Fruit fly (Drosophila melanogaster) whole organism, prepupa: Measurements from ENCODE around the gene Ts.

Experiments used
- CG6808 ChIP-seq: fragments of 200-800 bp; sonication (Bioruptor generic); optimal IDR thresholded peaks from 3 replicates; lab custom pipeline; 2017; ENCODE audit warnings: missing biosample characterization, missing genetic modification characterization, mild to moderate bottlenecking, moderate library complexity, missing genetic modification reagents
- CG8319 ChIP-seq: fragments of 200-800 bp; sonication (Bioruptor generic); optimal IDR thresholded peaks from 3 replicates; lab custom pipeline; 2016; ENCODE audit warnings: missing biosample characterization, missing genetic modification characterization
- Ets96B ChIP-seq: fragments of 200-800 bp; optimal IDR thresholded peaks from 2 replicates; lab custom pipeline; 2019; ENCODE audit warnings: missing biosample characterization, mild to moderate bottlenecking, missing genetic modification characterization, moderate library complexity
- Hr4 ChIP-seq: fragments of 200-800 bp; sonication (Bioruptor generic); optimal IDR thresholded peaks from 3 replicates; lab custom pipeline; 2016; ENCODE audit warnings: missing biosample characterization, missing genetic modification characterization
- Lpt ChIP-seq: fragments of 200-800 bp; sonication (Bioruptor generic); optimal IDR thresholded peaks from 3 replicates; lab custom pipeline; 2016; ENCODE audit warnings: missing biosample characterization, missing genetic modification characterization
- Sox102F ChIP-seq: fragments of 200-800 bp; sonication (Bioruptor generic); optimal IDR thresholded peaks from 2 replicates; lab custom pipeline; 2016; ENCODE audit warnings: missing biosample characterization, mild to moderate bottlenecking, missing genetic modification characterization
- ss ChIP-seq, 2 experiments: fragments of 200-800 bp; sonication (Bioruptor generic); optimal IDR thresholded peaks; 2 replicates in 1 of 2; 3 replicates in 1 of 2; lab custom pipeline; 2017 to 2018; ENCODE audit warnings: mild to moderate bottlenecking in 2 of 2, missing biosample characterization in 2 of 2, missing genetic modification characterization in 2 of 2, moderate library complexity in 1 of 2

DNA sequence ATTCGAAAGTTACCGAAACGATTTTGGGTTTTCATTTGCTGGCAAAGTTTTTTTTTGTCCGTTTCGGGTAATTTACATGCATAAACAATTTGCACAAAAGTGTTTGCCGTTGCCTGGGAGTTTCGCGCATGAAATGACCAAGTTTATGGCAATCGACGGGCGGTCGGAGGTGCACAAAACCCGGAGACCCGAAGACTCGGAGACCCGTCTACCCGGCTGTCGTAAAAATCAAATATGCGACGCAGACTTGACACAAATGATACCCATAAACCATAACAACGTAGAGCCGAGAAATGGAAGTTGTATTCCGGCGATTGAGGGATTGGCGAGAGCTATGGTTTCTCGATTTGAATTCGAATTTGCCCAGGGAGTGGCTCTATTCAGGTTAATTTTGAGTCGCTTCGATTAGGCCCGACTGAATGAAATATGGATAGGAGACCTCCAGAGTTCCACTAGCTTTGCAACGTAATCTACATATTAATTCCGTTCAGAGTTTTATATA is 37.5 kb upstream of the Ts start:
- no peak for TF ChIP-seq CG8319 (GFP tag; lab: Kevin White, UChicago)
- no peak for TF ChIP-seq Hr4 (GFP tag; lab: Kevin White, UChicago)
- TF ChIP-seq CG6808, result no peak
- no peak for TF ChIP-seq ss (GFP tag; optimal IDR thresholded peaks at IDR 0.05; lab: Kevin White, UChicago)
- no peak for TF ChIP-seq Lpt (GFP tag; lab: Kevin White, UChicago)
- no peak for TF ChIP-seq Ets96B (tag; lab: Kevin White, UChicago)
- TF ChIP-seq Sox102F (GFP tag; lab: Kevin White, UChicago), result no peak
